Worm (Caenorhabditis elegans) whole organism, late embryonic: ENCODE data around the gene C06E7.4.
A peak's percentile ranks its signal among the peaks of the same experiment; 100 is the strongest.

Source experiments
- C38D4.7 ChIP-seq: fragments of 200-800 bp; sonication (Bioruptor generic); optimal IDR thresholded peaks from 2 replicates; lab custom pipeline; 2018; ENCODE audit warnings: mild to moderate bottlenecking, missing genetic modification characterization, moderate library complexity, missing compliant biosample characterization
- K09A11.1 ChIP-seq: sonication (generic microtip); optimal IDR thresholded peaks from 2 replicates; lab custom pipeline; 2017; ENCODE audit warnings: antibody characterized with exemption, mild to moderate bottlenecking, missing genetic modification characterization, missing compliant biosample characterization; ENCODE audit not compliant: insufficient read depth
- T23F11.4 ChIP-seq: fragments of 200-800 bp; sonication (Bioruptor generic); optimal IDR thresholded peaks from 2 replicates; lab custom pipeline; 2018; ENCODE audit warnings: mild to moderate bottlenecking, missing genetic modification characterization, missing compliant biosample characterization
- Y22D7AL.16 ChIP-seq: sonication (generic microtip); optimal IDR thresholded peaks from 2 replicates; lab custom pipeline; 2016; ENCODE audit warnings: missing genetic modification characterization, missing compliant biosample characterization
- ceh-18 ChIP-seq: sonication (generic microtip); optimal IDR thresholded peaks from 2 replicates; lab custom pipeline; 2016; ENCODE audit warnings: missing genetic modification characterization, missing compliant biosample characterization
- ceh-19 ChIP-seq: fragments of 200-800 bp; sonication (Bioruptor generic); optimal IDR thresholded peaks from 2 replicates; lab custom pipeline; 2018; ENCODE audit warnings: mild to moderate bottlenecking, missing genetic modification characterization, missing compliant biosample characterization
- ceh-22 ChIP-seq: sonication (generic microtip); optimal IDR thresholded peaks from 2 replicates; lab custom pipeline; 2017; ENCODE audit warnings: missing biosample characterization, missing genetic modification characterization
- ceh-30 ChIP-seq: fragments of 150-350 bp; optimal IDR thresholded peaks from 2 replicates; lab custom pipeline; 2014; ENCODE audit warnings: missing biosample characterization, missing genetic modification characterization
- ceh-31 ChIP-seq: sonication (generic microtip); optimal IDR thresholded peaks from 2 replicates; lab custom pipeline; 2016; ENCODE audit warnings: missing genetic modification characterization, missing compliant biosample characterization
- ceh-45 ChIP-seq: fragments of 200-800 bp; sonication (Bioruptor generic); IDR thresholded peaks from 2 replicates; pipeline ENCODE4 v1.3.6; 2022; ENCODE audit warnings: missing genetic modification reagents, missing genetic modification characterization, missing compliant biosample characterization
- ceh-6 ChIP-seq: fragments of 200-800 bp; sonication (Bioruptor generic); optimal IDR thresholded peaks from 2 replicates; lab custom pipeline; 2018; ENCODE audit warnings: mild to moderate bottlenecking, missing genetic modification characterization, missing compliant biosample characterization
- ceh-9 ChIP-seq: sonication (generic microtip); optimal IDR thresholded peaks from 2 replicates; lab custom pipeline; 2016; ENCODE audit warnings: mild to moderate bottlenecking, missing genetic modification characterization, inconsistent platforms, missing compliant biosample characterization
- che-1 ChIP-seq: sonication (generic microtip); optimal IDR thresholded peaks from 2 replicates; lab custom pipeline; 2016; ENCODE audit warnings: mild to moderate bottlenecking, missing genetic modification characterization, missing compliant biosample characterization
- dve-1 ChIP-seq: sonication (generic microtip); optimal IDR thresholded peaks from 2 replicates; lab custom pipeline; 2017; ENCODE audit warnings: antibody characterized with exemption, mild to moderate bottlenecking, missing genetic modification characterization, missing compliant biosample characterization
- elt-2 ChIP-seq: sonication (generic microtip); optimal IDR thresholded peaks from 2 replicates; lab custom pipeline; 2016; ENCODE audit warnings: missing genetic modification reagents, missing genetic modification characterization, missing compliant biosample characterization
- fax-1 ChIP-seq: sonication (generic microtip); optimal IDR thresholded peaks from 2 replicates; lab custom pipeline; 2016; ENCODE audit warnings: missing genotype, missing genetic modification characterization, missing compliant biosample characterization
- fkh-10 ChIP-seq: fragments of 150-350 bp; optimal IDR thresholded peaks from 2 replicates; lab custom pipeline; 2014; ENCODE audit warnings: missing biosample characterization, missing genetic modification reagents, missing genetic modification characterization
- hlh-13 ChIP-seq: fragments of 200-800 bp; sonication (Bioruptor generic); optimal IDR thresholded peaks from 2 replicates; lab custom pipeline; 2018; ENCODE audit warnings: mild to moderate bottlenecking, missing genetic modification characterization, missing compliant biosample characterization
- hlh-15 ChIP-seq: sonication (generic microtip); optimal IDR thresholded peaks from 2 replicates; lab custom pipeline; 2016; ENCODE audit warnings: missing genetic modification characterization, missing compliant biosample characterization
- hlh-30 ChIP-seq: sonication (generic microtip); optimal IDR thresholded peaks from 2 replicates; lab custom pipeline; 2017; ENCODE audit warnings: antibody characterized with exemption, missing genetic modification characterization, missing compliant biosample characterization; ENCODE audit not compliant: insufficient read depth
- hlh-6 ChIP-seq: sonication (generic microtip); optimal IDR thresholded peaks from 2 replicates; lab custom pipeline; 2016; ENCODE audit warnings: missing genotype, missing genetic modification characterization, missing compliant biosample characterization
- lin-11 ChIP-seq: fragments of 200-800 bp; sonication (Bioruptor generic); optimal IDR thresholded peaks from 2 replicates; lab custom pipeline; 2018; ENCODE audit warnings: mild to moderate bottlenecking, missing genetic modification characterization, missing compliant biosample characterization
- mec-3 ChIP-seq: sonication (generic microtip); optimal IDR thresholded peaks from 2 replicates; lab custom pipeline; 2016; ENCODE audit warnings: borderline replicate concordance, missing genetic modification characterization, missing compliant biosample characterization
- nfya-1 ChIP-seq: sonication (generic microtip); optimal IDR thresholded peaks from 2 replicates; lab custom pipeline; 2017; ENCODE audit warnings: missing genetic modification characterization, mild to moderate bottlenecking, missing compliant biosample characterization, antibody characterized with exemption, moderate library complexity
- nhr-232 ChIP-seq: sonication (generic microtip); optimal IDR thresholded peaks from 2 replicates; lab custom pipeline; 2016; ENCODE audit warnings: missing genetic modification characterization, missing compliant biosample characterization
- npax-4 ChIP-seq: sonication (generic microtip); optimal IDR thresholded peaks from 2 replicates; lab custom pipeline; 2016; ENCODE audit warnings: missing genetic modification characterization, missing compliant biosample characterization
- pha-2 ChIP-seq: sonication (generic microtip); optimal IDR thresholded peaks from 2 replicates; lab custom pipeline; 2017; ENCODE audit warnings: mild to moderate bottlenecking, missing genetic modification characterization, missing compliant biosample characterization
- ref-2 ChIP-seq: sonication (generic microtip); optimal IDR thresholded peaks from 2 replicates; lab custom pipeline; 2016; ENCODE audit warnings: missing genetic modification characterization, missing compliant biosample characterization
- rnt-1 ChIP-seq: sonication (generic microtip); optimal IDR thresholded peaks from 2 replicates; lab custom pipeline; 2016; ENCODE audit warnings: missing genetic modification characterization, missing compliant biosample characterization
- sdc-2 ChIP-seq: sonication (generic microtip); optimal IDR thresholded peaks from 2 replicates; lab custom pipeline; 2016; ENCODE audit warnings: missing genotype, missing genetic modification characterization, missing compliant biosample characterization
- ttx-3 ChIP-seq: sonication (generic microtip); optimal IDR thresholded peaks from 2 replicates; lab custom pipeline; 2016; ENCODE audit warnings: missing genetic modification reagents, missing genetic modification characterization, missing compliant biosample characterization
- unc-42 ChIP-seq: sonication (generic microtip); optimal IDR thresholded peaks from 2 replicates; lab custom pipeline; 2016; ENCODE audit warnings: missing genotype, missing genetic modification characterization, missing compliant biosample characterization
- unc-55 ChIP-seq: sonication (generic microtip); optimal IDR thresholded peaks from 2 replicates; lab custom pipeline; 2017; ENCODE audit warnings: missing biosample characterization, missing genetic modification reagents, missing genetic modification characterization
- unc-86 ChIP-seq: sonication (generic microtip); optimal IDR thresholded peaks from 2 replicates; lab custom pipeline; 2016; ENCODE audit warnings: missing genetic modification characterization, missing compliant biosample characterization
- ztf-16 ChIP-seq: sonication (generic microtip); optimal IDR thresholded peaks from 2 replicates; lab custom pipeline; 2017; ENCODE audit warnings: missing genetic modification characterization, missing compliant biosample characterization

C06E7.4 gene

DNA sequence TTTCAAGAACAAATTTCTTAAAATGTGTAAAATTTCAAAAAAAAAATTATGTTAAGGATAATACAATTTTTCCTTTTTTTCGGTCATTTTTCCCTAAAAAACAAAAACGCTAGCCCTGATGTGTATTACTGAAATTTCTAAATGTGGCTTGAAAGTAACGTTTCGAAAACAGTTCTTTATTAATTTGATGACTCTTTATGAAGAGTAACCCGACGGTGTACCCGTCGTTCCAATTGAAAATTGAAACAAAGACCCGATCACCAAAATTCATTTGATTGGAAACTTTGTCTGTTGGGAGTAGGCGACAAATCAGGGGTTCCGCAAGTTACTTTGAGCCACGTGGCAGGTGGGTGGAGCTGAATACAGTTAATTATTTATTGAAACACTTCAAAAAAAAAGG lies 27.0 kb downstream of the C06E7.4 start (continued):
- TF ChIP-seq ceh-22 (tag; lab: Kevin White, UChicago): no peak

DNA sequence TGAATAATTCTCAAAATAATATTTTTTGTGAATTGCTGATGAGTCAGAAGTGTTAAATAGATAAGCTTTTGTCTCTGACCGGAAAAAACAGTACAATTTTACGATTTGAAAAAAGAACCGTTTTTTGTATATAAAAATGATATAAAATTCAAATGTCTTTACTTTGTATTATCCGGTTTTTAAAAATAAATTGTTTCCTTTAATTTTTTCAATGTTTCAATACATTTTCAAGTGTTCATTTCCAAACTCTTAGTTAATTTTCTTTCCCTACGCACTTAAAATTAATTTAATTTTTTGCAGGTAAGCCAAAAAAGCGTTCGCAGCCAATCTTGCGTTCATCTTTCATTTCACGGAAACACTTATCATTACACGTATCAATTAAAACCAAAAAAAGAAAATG lies 35.3 kb downstream of the C06E7.4 start, which contains the start of gene egal-1:
egal-1 (plus strand) TSS at position 301 of the 400 bp plus-strand sequence.
- TF ChIP-seq pha-2: no peak
- no peak for TF ChIP-seq hlh-13 (GFP tag; lab: Kevin White, UChicago)
- TF ChIP-seq ceh-22 (tag; lab: Kevin White, UChicago): no peak
- TF ChIP-seq ceh-6 (GFP tag; lab: Kevin White, UChicago): no peak
- TF ChIP-seq Y22D7AL.16: no peak
- no peak for TF ChIP-seq C38D4.7 (GFP tag; lab: Kevin White, UChicago)
- TF ChIP-seq unc-42 (tag; lab: Kevin White, UChicago): no peak
- no peak for TF ChIP-seq ceh-19 (GFP tag; lab: Kevin White, UChicago)
- no peak for TF ChIP-seq dve-1
- no peak for TF ChIP-seq unc-55
- no peak for TF ChIP-seq hlh-6
- TF ChIP-seq ceh-31: no peak
- TF ChIP-seq ceh-30 (tag; lab: Kevin White, UChicago): no peak
- no peak for TF ChIP-seq K09A11.1
- no peak for TF ChIP-seq ttx-3 (tag; lab: Kevin White, UChicago)
- no peak for TF ChIP-seq elt-2 (tag; lab: Kevin White, UChicago)
- TF ChIP-seq nfya-1: no peak
- no peak for TF ChIP-seq npax-4
- no peak for TF ChIP-seq fkh-10 (GFP tag; lab: Kevin White, UChicago)
- TF ChIP-seq lin-11 (tag; lab: Kevin White, UChicago): no peak

- TF ChIP-seq unc-42 (tag; lab: Kevin White, UChicago) (peak; percentile 66), ceh-18 (tag; lab: Kevin White, UChicago) (peak; percentile 4), unc-86 (tag; lab: Kevin White, UChicago) (no peak), hlh-30 (tag; lab: Kevin White, UChicago) (peak; percentile 11)
- TF ChIP-seq, all 69 proteins: peak for 3
Measured at ce11 chrIV:5821997-5822396, 37.8 kb downstream of the C06E7.4 start.

DNA sequence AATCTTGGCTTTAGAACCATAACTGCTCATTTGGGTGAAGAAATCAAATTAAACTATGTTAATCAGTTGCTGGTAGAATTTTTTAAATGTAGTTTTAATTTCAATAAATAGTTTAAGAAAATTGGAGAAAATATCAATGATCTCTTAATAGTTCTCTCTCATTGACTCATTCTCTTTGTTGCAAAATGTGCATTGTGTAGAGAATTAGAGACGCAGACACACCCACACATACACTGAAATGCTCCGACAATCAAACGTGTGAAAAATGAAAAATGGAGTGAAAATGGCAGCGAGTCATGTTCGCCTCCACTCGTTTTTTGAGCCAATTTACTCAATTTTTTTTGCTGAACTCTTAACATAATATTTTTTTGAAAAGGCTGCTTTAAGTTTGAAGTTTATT lies 38.8 kb downstream of the C06E7.4 start:
- TF ChIP-seq ztf-16 (tag; lab: Kevin White, UChicago): no peak
- no peak for TF ChIP-seq ceh-9 (tag; lab: Kevin White, UChicago)
- TF ChIP-seq unc-55: peak; percentile 76
- no peak for TF ChIP-seq mec-3 (tag; lab: Kevin White, UChicago)
- no peak for TF ChIP-seq hlh-15 (tag; lab: Kevin White, UChicago)

ce11 chrIV:5820056-5820799 lies 39.5 kb downstream of the C06E7.4 start:
- TF ChIP-seq rnt-1 (peak; percentile 27), ceh-45 (GFP tag; lab: Robert Waterston, UW) (no peak), nhr-232 (tag; lab: Kevin White, UChicago) (no peak), fax-1 (tag; lab: Kevin White, UChicago) (no peak), C38D4.7 (GFP tag; lab: Kevin White, UChicago) (no peak), ceh-31 (no peak), unc-55 (peak; percentile 93), ref-2 (tag; lab: Kevin White, UChicago) (no peak), T23F11.4 (GFP tag; lab: Kevin White, UChicago) (no peak), che-1 (no peak), sdc-2 (no peak)
